Worm (Caenorhabditis elegans) whole organism, mixed stage, embryonic: Measurements from ENCODE around the gene lbp-2.

Experiments used
- ceh-39 ChIP-seq: fragments of 150-350 bp; optimal IDR thresholded peaks from 2 replicates; lab custom pipeline; 2014; ENCODE audit warnings: missing biosample characterization, missing genetic modification characterization
- ceh-43 ChIP-seq: fragments of 200-800 bp; sonication (Bioruptor generic); optimal IDR thresholded peaks from 2 replicates; lab custom pipeline; 2018; ENCODE audit warnings: mild to moderate bottlenecking, missing genetic modification characterization, moderate library complexity, missing compliant biosample characterization
- mls-2 ChIP-seq: sonication (generic microtip); optimal IDR thresholded peaks from 2 replicates; lab custom pipeline; 2016; ENCODE audit warnings: mild to moderate bottlenecking, missing genetic modification characterization, moderate library complexity, missing compliant biosample characterization
- nhr-2 ChIP-seq: fragments of 150-350 bp; optimal IDR thresholded peaks from 2 replicates; lab custom pipeline; 2014; ENCODE audit warnings: missing biosample characterization, missing genetic modification characterization
- pha-4 ChIP-seq: fragments of 150-350 bp; optimal IDR thresholded peaks from 2 replicates; lab custom pipeline; 2018; ENCODE audit warnings: missing biosample characterization, missing genetic modification reagents, missing genetic modification characterization
- sptf-1 ChIP-seq: sonication (generic microtip); optimal IDR thresholded peaks from 2 replicates; lab custom pipeline; 2017; ENCODE audit warnings: mild to moderate bottlenecking, missing genetic modification characterization, moderate library complexity, missing compliant biosample characterization
- unc-120 ChIP-seq: sonication (generic microtip); optimal IDR thresholded peaks from 2 replicates; lab custom pipeline; 2017; ENCODE audit warnings: missing genetic modification characterization, missing compliant biosample characterization; ENCODE audit not compliant: poor library complexity, severe bottlenecking
- unc-62 ChIP-seq: fragments of 150-350 bp; optimal IDR thresholded peaks from 2 replicates; lab custom pipeline; 2014; ENCODE audit warnings: missing biosample characterization, missing genetic modification reagents, missing genetic modification characterization

Gene lbp-2

ce11 chrX:3310702-3311101 lies 50.3 kb downstream of the lbp-2 start:
- TF ChIP-seq pha-4 (tag; lab: Kevin White, UChicago) (no peak), nhr-2 (peak; percentile 90), sptf-1 (peak; percentile 44), mls-2 (tag; lab: Kevin White, UChicago) (peak; percentile 35), ceh-43 (peak; percentile 63), unc-62 (no peak), unc-120 (tag; lab: Kevin White, UChicago) (no peak), ceh-39 (no peak)
